Worm (Caenorhabditis elegans) whole organism, midembryonic: ENCODE data around the gene clp-1.

Experiments used
- T22C8.4 ChIP-seq: fragments of 200-800 bp; sonication (Bioruptor generic); IDR thresholded peaks from 2 replicates; pipeline ENCODE4 v1.3.6; 2022; ENCODE audit warnings: missing genetic modification characterization, missing compliant biosample characterization
- cog-1 ChIP-seq: sonication (generic microtip); optimal IDR thresholded peaks from 2 replicates; lab custom pipeline; 2016; ENCODE audit warnings: missing genetic modification characterization, missing compliant biosample characterization
- flt-1 ChIP-seq: fragments of 200-800 bp; sonication (Bioruptor generic); IDR thresholded peaks from 2 replicates; pipeline ENCODE4 v1.3.6; 2022; ENCODE audit warnings: missing genetic modification characterization, missing compliant biosample characterization
- klf-2 ChIP-seq: fragments of 200-800 bp; sonication (Bioruptor generic); conservative IDR thresholded peaks from 2 replicates; pipeline ENCODE4 v1.3.6; 2022; ENCODE audit warnings: missing genetic modification reagents, missing genetic modification characterization, missing compliant biosample characterization
- med-1 ChIP-seq: sonication (generic microtip); optimal IDR thresholded peaks from 2 replicates; lab custom pipeline; 2017; ENCODE audit warnings: missing genetic modification characterization, mild to moderate bottlenecking, missing compliant biosample characterization, antibody characterized with exemption, missing genetic modification reagents; ENCODE audit not compliant: insufficient read depth
- ref-1 ChIP-seq: fragments of 200-800 bp; sonication (Bioruptor generic); conservative IDR thresholded peaks from 2 replicates; pipeline ENCODE4 v1.3.6; 2022; ENCODE audit warnings: missing genetic modification reagents, missing genetic modification characterization, missing compliant biosample characterization
- tab-1 ChIP-seq: fragments of 200-800 bp; sonication (Bioruptor generic); IDR thresholded peaks from 2 replicates; pipeline ENCODE4 v1.3.6; 2022; ENCODE audit warnings: missing genetic modification characterization, missing compliant biosample characterization
- ztf-29 ChIP-seq: fragments of 200-800 bp; sonication (Bioruptor generic); IDR thresholded peaks from 2 replicates; pipeline ENCODE4 v1.3.6; 2022; ENCODE audit warnings: missing genetic modification reagents, missing genetic modification characterization, missing compliant biosample characterization

DNA sequence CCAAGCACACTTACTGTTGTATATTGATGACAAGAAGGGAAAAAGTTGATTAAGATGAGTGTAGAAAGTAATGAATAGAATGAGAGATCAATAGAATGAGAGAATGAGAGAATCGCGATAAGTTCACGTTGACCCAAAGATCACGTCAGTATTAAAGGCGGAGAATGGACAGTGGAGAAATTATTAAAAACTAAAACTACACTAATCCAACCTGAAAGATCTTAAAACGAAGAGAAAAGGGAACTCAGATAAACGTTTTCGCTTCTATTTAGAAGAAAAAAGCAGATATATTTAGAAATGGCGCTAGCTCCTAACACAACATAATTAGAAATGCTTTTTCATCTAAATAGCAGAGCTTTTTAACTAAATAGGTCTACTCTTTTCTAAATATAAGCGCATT is 26.6 kb upstream of the clp-1 start, which contains the start of gene let-754:
- no peak for TF ChIP-seq ref-1 (GFP tag; lab: Robert Waterston, UW)
- TF ChIP-seq flt-1 (GFP tag; lab: Robert Waterston, UW), result no peak
- TF ChIP-seq med-1 (GFP tag; lab: Kevin White, UChicago), result no peak
- no peak for TF ChIP-seq klf-2
- no peak for TF ChIP-seq tab-1 (GFP tag; lab: Robert Waterston, UW)
- no peak for TF ChIP-seq T22C8.4 (GFP tag; lab: Robert Waterston, UW)
- TF ChIP-seq ztf-29, result no peak
- TF ChIP-seq cog-1 (tag; lab: Kevin White, UChicago), result no peak
